Fruit fly (Drosophila melanogaster) whole organism, prepupa: ENCODE measurements around the gene Gyc89Da.

Experiments used
- Blimp-1 ChIP-seq: fragments of 200-800 bp; sonication (Bioruptor generic); optimal IDR thresholded peaks from 3 replicates; lab custom pipeline; 2017; ENCODE audit warnings: missing biosample characterization, missing genetic modification characterization, mild to moderate bottlenecking, moderate library complexity, missing genetic modification reagents
- CG10631 ChIP-seq: fragments of 200-800 bp; sonication (Bioruptor generic); optimal IDR thresholded peaks from 2 replicates; lab custom pipeline; 2016; ENCODE audit warnings: missing biosample characterization, missing genetic modification characterization
- CG11902 ChIP-seq: fragments of 200-800 bp; sonication (Bioruptor generic); optimal IDR thresholded peaks from 3 replicates; lab custom pipeline; 2016; ENCODE audit warnings: missing biosample characterization, missing genetic modification characterization
- CG15336 ChIP-seq: fragments of 200-800 bp; sonication (Bioruptor generic); IDR thresholded peaks from 2 replicates; pipeline ENCODE4 v1.3.6; 2022; ENCODE audit warnings: missing biosample characterization, missing genetic modification characterization
- CG1621 ChIP-seq: fragments of 200-800 bp; sonication (Bioruptor generic); optimal IDR thresholded peaks from 3 replicates; lab custom pipeline; 2018; ENCODE audit warnings: missing biosample characterization, mild to moderate bottlenecking, missing genetic modification characterization
- CG16779 ChIP-seq: fragments of 200-800 bp; sonication (Bioruptor generic); optimal IDR thresholded peaks from 3 replicates; lab custom pipeline; 2017; ENCODE audit warnings: missing biosample characterization, mild to moderate bottlenecking, missing genetic modification characterization
- CG3032 ChIP-seq: fragments of 200-800 bp; optimal IDR thresholded peaks from 2 replicates; lab custom pipeline; 2019; ENCODE audit warnings: missing biosample characterization, mild to moderate bottlenecking, missing genetic modification characterization, moderate library complexity
- CG32006 ChIP-seq: fragments of 200-800 bp; sonication (Bioruptor generic); optimal IDR thresholded peaks from 3 replicates; lab custom pipeline; 2017; ENCODE audit warnings: missing biosample characterization, mild to moderate bottlenecking, missing genetic modification characterization
- CG3919 ChIP-seq: fragments of 200-800 bp; sonication (Bioruptor generic); optimal IDR thresholded peaks from 3 replicates; lab custom pipeline; 2016; ENCODE audit warnings: missing biosample characterization, missing genetic modification characterization
- CG4318 ChIP-seq: fragments of 200-800 bp; sonication (Bioruptor generic); optimal IDR thresholded peaks from 3 replicates; lab custom pipeline; 2017; ENCODE audit warnings: missing biosample characterization, mild to moderate bottlenecking, missing genetic modification characterization
- CG6163 ChIP-seq: fragments of 200-800 bp; sonication (Bioruptor generic); IDR thresholded peaks from 3 replicates; pipeline ENCODE4 v1.3.6; 2022; ENCODE audit warnings: missing biosample characterization, missing genetic modification characterization
- CG6276 ChIP-seq: fragments of 200-800 bp; sonication (Bioruptor generic); optimal IDR thresholded peaks from 2 replicates; lab custom pipeline; 2017; ENCODE audit warnings: missing biosample characterization, mild to moderate bottlenecking, missing genetic modification characterization
- CG6792 ChIP-seq: fragments of 200-800 bp; sonication (Bioruptor generic); optimal IDR thresholded peaks from 3 replicates; lab custom pipeline; 2016; ENCODE audit warnings: missing biosample characterization, missing genetic modification characterization
- CG6808 ChIP-seq: fragments of 200-800 bp; sonication (Bioruptor generic); optimal IDR thresholded peaks from 3 replicates; lab custom pipeline; 2017; ENCODE audit warnings: missing biosample characterization, missing genetic modification characterization, mild to moderate bottlenecking, moderate library complexity, missing genetic modification reagents
- CG6854 ChIP-seq: fragments of 200-800 bp; sonication (Bioruptor generic); optimal IDR thresholded peaks from 2 replicates; lab custom pipeline; 2017; ENCODE audit warnings: missing biosample characterization, mild to moderate bottlenecking, missing genetic modification characterization
- CG7368 ChIP-seq: fragments of 200-800 bp; sonication (Bioruptor generic); optimal IDR thresholded peaks from 3 replicates; lab custom pipeline; 2016; ENCODE audit warnings: missing biosample characterization, missing genetic modification characterization
- CG8119 ChIP-seq: fragments of 200-800 bp; sonication (Bioruptor generic); IDR thresholded peaks from 3 replicates; pipeline ENCODE4 v1.3.6; 2022; ENCODE audit warnings: missing biosample characterization, missing genetic modification characterization
- CG8319 ChIP-seq: fragments of 200-800 bp; sonication (Bioruptor generic); optimal IDR thresholded peaks from 3 replicates; lab custom pipeline; 2016; ENCODE audit warnings: missing biosample characterization, missing genetic modification characterization
- CG8632 ChIP-seq: fragments of 200-800 bp; sonication (Bioruptor generic); optimal IDR thresholded peaks from 3 replicates; lab custom pipeline; 2016; ENCODE audit warnings: missing biosample characterization, missing genetic modification characterization
- CG9139 ChIP-seq: fragments of 200-800 bp; sonication (Bioruptor generic); optimal IDR thresholded peaks from 3 replicates; lab custom pipeline; 2017; ENCODE audit warnings: missing biosample characterization, mild to moderate bottlenecking, missing genetic modification characterization
- Eip75B ChIP-seq: fragments of 200-800 bp; sonication (Bioruptor generic); optimal IDR thresholded peaks from 3 replicates; lab custom pipeline; 2016; ENCODE audit warnings: missing biosample characterization, missing genetic modification characterization
- Eip78C ChIP-seq: fragments of 200-800 bp; sonication (Bioruptor generic); peaks from one replicate; lab custom pipeline; 2016; ENCODE audit warnings: missing biosample characterization, missing genetic modification characterization
- Ets21C ChIP-seq: fragments of 200-800 bp; sonication (Bioruptor generic); optimal IDR thresholded peaks from 3 replicates; lab custom pipeline; 2016; ENCODE audit warnings: missing biosample characterization, missing genetic modification characterization
- Ets96B ChIP-seq: fragments of 200-800 bp; optimal IDR thresholded peaks from 2 replicates; lab custom pipeline; 2019; ENCODE audit warnings: missing biosample characterization, mild to moderate bottlenecking, missing genetic modification characterization, moderate library complexity
- Gug ChIP-seq: fragments of 200-800 bp; sonication (Bioruptor generic); IDR thresholded peaks from 2 replicates; pipeline ENCODE4 v1.3.6; 2022; ENCODE audit warnings: missing biosample characterization, missing genetic modification characterization
- Hr39 ChIP-seq: fragments of 200-800 bp; sonication (Bioruptor generic); optimal IDR thresholded peaks from 2 replicates; lab custom pipeline; 2016; ENCODE audit warnings: missing biosample characterization, missing genetic modification characterization
- Lpt ChIP-seq: fragments of 200-800 bp; sonication (Bioruptor generic); optimal IDR thresholded peaks from 3 replicates; lab custom pipeline; 2016; ENCODE audit warnings: missing biosample characterization, missing genetic modification characterization
- Met ChIP-seq: fragments of 200-800 bp; sonication (Bioruptor generic); optimal IDR thresholded peaks from 3 replicates; lab custom pipeline; 2016; ENCODE audit warnings: missing biosample characterization, missing genetic modification characterization
- OdsH ChIP-seq: fragments of 200-800 bp; sonication (Bioruptor generic); optimal IDR thresholded peaks from 3 replicates; lab custom pipeline; 2016; ENCODE audit warnings: missing biosample characterization, missing genetic modification characterization
- Smox ChIP-seq: fragments of 200-800 bp; sonication (Bioruptor generic); optimal IDR thresholded peaks from 3 replicates; lab custom pipeline; 2016; ENCODE audit warnings: missing biosample characterization, missing genetic modification characterization
- Sox102F ChIP-seq: fragments of 200-800 bp; sonication (Bioruptor generic); optimal IDR thresholded peaks from 2 replicates; lab custom pipeline; 2016; ENCODE audit warnings: missing biosample characterization, mild to moderate bottlenecking, missing genetic modification characterization
- Sox14 ChIP-seq: fragments of 200-800 bp; sonication (Bioruptor generic); optimal IDR thresholded peaks from 3 replicates; lab custom pipeline; 2016; ENCODE audit warnings: missing biosample characterization, missing genetic modification characterization
- Sox15 ChIP-seq: fragments of 200-800 bp; sonication (Bioruptor generic); optimal IDR thresholded peaks from 3 replicates; lab custom pipeline; 2016; ENCODE audit warnings: missing biosample characterization, missing genetic modification characterization
- achi ChIP-seq: fragments of 200-800 bp; sonication (Bioruptor generic); optimal IDR thresholded peaks from 3 replicates; lab custom pipeline; 2016; ENCODE audit warnings: missing biosample characterization, missing genetic modification characterization
- acj6 ChIP-seq: fragments of 200-800 bp; sonication (Bioruptor generic); optimal IDR thresholded peaks from 3 replicates; lab custom pipeline; 2016; ENCODE audit warnings: missing biosample characterization, missing genetic modification characterization
- cyc ChIP-seq: fragments of 200-800 bp; sonication (Bioruptor generic); optimal IDR thresholded peaks from 3 replicates; lab custom pipeline; 2016; ENCODE audit warnings: missing biosample characterization, missing genetic modification characterization
- dac ChIP-seq: fragments of 200-800 bp; sonication (Bioruptor generic); optimal IDR thresholded peaks from 2 replicates; lab custom pipeline; 2017; ENCODE audit warnings: missing biosample characterization, mild to moderate bottlenecking, missing genetic modification characterization
- dsx ChIP-seq: fragments of 200-800 bp; optimal IDR thresholded peaks from 3 replicates; lab custom pipeline; 2019; ENCODE audit warnings: missing biosample characterization, mild to moderate bottlenecking, missing genetic modification characterization, moderate library complexity; ENCODE audit not compliant: poor library complexity, severe bottlenecking
- eg ChIP-seq: fragments of 200-800 bp; sonication (Bioruptor generic); IDR thresholded peaks from 3 replicates; pipeline ENCODE4 v1.3.6; 2022; ENCODE audit warnings: missing biosample characterization, missing genetic modification characterization
- esn ChIP-seq: fragments of 200-800 bp; sonication (Bioruptor generic); optimal IDR thresholded peaks from 2 replicates; lab custom pipeline; 2016; ENCODE audit warnings: missing biosample characterization, mild to moderate bottlenecking, missing genetic modification characterization, moderate library complexity
- fd59A ChIP-seq: fragments of 200-800 bp; sonication (Bioruptor generic); optimal IDR thresholded peaks from 2 replicates; lab custom pipeline; 2017; ENCODE audit warnings: missing biosample characterization, mild to moderate bottlenecking, missing genetic modification characterization, missing genetic modification reagents
- fd85E ChIP-seq: fragments of 200-800 bp; sonication (Bioruptor generic); optimal IDR thresholded peaks from 3 replicates; lab custom pipeline; 2016; ENCODE audit warnings: missing biosample characterization, missing genetic modification characterization
- net ChIP-seq: fragments of 200-800 bp; sonication (Bioruptor generic); optimal IDR thresholded peaks from 3 replicates; lab custom pipeline; 2016; ENCODE audit warnings: missing biosample characterization, missing genetic modification characterization
- pdm3 ChIP-seq: fragments of 200-800 bp; sonication (Bioruptor generic); optimal IDR thresholded peaks from 3 replicates; lab custom pipeline; 2016; ENCODE audit warnings: missing biosample characterization, missing genetic modification characterization
- spab ChIP-seq: fragments of 200-800 bp; sonication (Bioruptor generic); optimal IDR thresholded peaks from 2 replicates; lab custom pipeline; 2017; ENCODE audit warnings: missing biosample characterization, mild to moderate bottlenecking, missing genetic modification characterization, missing genetic modification reagents
- ss ChIP-seq, 2 experiments: fragments of 200-800 bp; sonication (Bioruptor generic); optimal IDR thresholded peaks; 2 replicates in 1 of 2; 3 replicates in 1 of 2; lab custom pipeline; 2017 to 2018; ENCODE audit warnings: mild to moderate bottlenecking in 2 of 2, missing biosample characterization in 2 of 2, missing genetic modification characterization in 2 of 2, moderate library complexity in 1 of 2
- topi ChIP-seq: fragments of 200-800 bp; sonication (Bioruptor generic); optimal IDR thresholded peaks from 3 replicates; lab custom pipeline; 2016; ENCODE audit warnings: missing biosample characterization, missing genetic modification characterization
- vri ChIP-seq: fragments of 200-800 bp; sonication (Bioruptor generic); optimal IDR thresholded peaks from 3 replicates; lab custom pipeline; 2016; ENCODE audit warnings: missing biosample characterization, mild to moderate bottlenecking, missing genetic modification characterization

Gene Gyc89Da

DNA sequence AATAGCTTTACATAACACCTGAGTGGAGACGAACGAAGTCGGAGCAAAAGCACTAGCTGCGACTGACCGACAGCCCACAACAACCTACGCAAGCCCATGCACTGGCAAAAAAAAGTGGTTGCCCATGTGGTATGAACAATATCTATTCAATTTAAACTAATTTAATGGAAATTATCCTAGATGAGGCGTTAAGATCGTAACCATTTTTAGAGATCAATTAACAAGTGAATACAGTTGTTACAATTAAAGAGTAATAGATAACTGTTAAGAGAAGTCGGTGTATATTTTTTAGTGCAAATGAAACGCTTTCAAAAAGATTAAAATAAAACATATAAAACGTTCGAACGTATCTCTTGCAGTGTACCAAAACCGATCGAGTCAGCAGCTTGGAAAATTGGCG, 23.8 kb downstream of the Gyc89Da start (continued):
- TF ChIP-seq CG16779 (tag; lab: Kevin White, UChicago) (peak; percentile 46), Sox14 (peak; percentile 78), CG6163 (GFP tag; lab: Robert Waterston, UW) (peak; percentile 69), CG6808 (GFP tag; lab: Kevin White, UChicago) (peak; percentile 45), Blimp-1 (GFP tag; lab: Kevin White, UChicago) (no peak), Met (GFP tag; lab: Kevin White, UChicago) (peak; percentile 36), Ets21C (GFP tag; lab: Kevin White, UChicago) (no peak), achi (peak; percentile 75), Gug (GFP tag; lab: Robert Waterston, UW) (peak; percentile 68), Sox15 (GFP tag; lab: Kevin White, UChicago) (no peak), cyc (peak; percentile 23)

dm6 chr3R:16497379-16497778, 25.0 kb downstream of the Gyc89Da start:
- TF ChIP-seq CG11902 (GFP tag; lab: Kevin White, UChicago) (peak; percentile 35), Lpt (peak; percentile 26), CG6276 (peak; percentile 65), Sox102F (GFP tag; lab: Kevin White, UChicago) (peak; percentile 56), cyc (peak; percentile 78), CG6808 (GFP tag; lab: Kevin White, UChicago) (peak; percentile 20), CG15336 (peak; percentile 76), CG16779 (tag; lab: Kevin White, UChicago) (peak; percentile 15), Met (GFP tag; lab: Kevin White, UChicago) (peak; percentile 77), ss (GFP tag; optimal IDR thresholded peaks at IDR 0.05; lab: Kevin White, UChicago) (peak in 1 of 2 experiments; percentile 3), CG8119 (GFP tag; lab: Robert Waterston, UW) (peak; percentile 74; the same call in 2 of the 3 replicates), CG8632 (peak; percentile 67), Ets96B (tag; lab: Kevin White, UChicago) (peak; percentile 60), Eip75B (GFP tag; lab: Kevin White, UChicago) (peak; percentile 66), topi (GFP tag; lab: Kevin White, UChicago) (peak; percentile 61), CG3032 (tag; lab: Kevin White, UChicago) (peak; percentile 76), Sox14 (peak; percentile 59), CG4318 (GFP tag; lab: Kevin White, UChicago) (peak; percentile 16), achi (peak; percentile 69), CG7368 (GFP tag; lab: Kevin White, UChicago) (peak; percentile 34), Hr39 (GFP tag; lab: Kevin White, UChicago) (peak; percentile 71), Gug (GFP tag; lab: Robert Waterston, UW) (peak; percentile 65), Sox15 (GFP tag; lab: Kevin White, UChicago) (peak; percentile 22), dsx (peak; percentile 39), CG32006 (GFP tag; lab: Kevin White, UChicago) (peak; percentile 72), CG1621 (tag; lab: Kevin White, UChicago) (peak; percentile 60), Eip78C (GFP tag; lab: Kevin White, UChicago) (peak; percentile 93), vri (no peak), Blimp-1 (GFP tag; lab: Kevin White, UChicago) (no peak), CG6163 (GFP tag; lab: Robert Waterston, UW) (peak; percentile 87), CG6854 (no peak), OdsH (peak; percentile 74), CG8319 (GFP tag; lab: Kevin White, UChicago) (peak; percentile 44), fd59A (GFP tag; lab: Kevin White, UChicago) (peak; percentile 30), CG9139 (peak; percentile 11), CG6792 (GFP tag; lab: Kevin White, UChicago) (peak; percentile 58), Smox (GFP tag; lab: Kevin White, UChicago) (peak; percentile 56), fd85E (no peak), eg (GFP tag; lab: Robert Waterston, UW) (peak; percentile 90), CG3919 (GFP tag; lab: Kevin White, UChicago) (peak; percentile 80), CG10631 (GFP tag; lab: Kevin White, UChicago) (peak; percentile 70), spab (GFP tag; lab: Kevin White, UChicago) (peak; percentile 31), acj6 (GFP tag; lab: Kevin White, UChicago) (peak; percentile 61), pdm3 (GFP tag; lab: Kevin White, UChicago) (peak; percentile 70), dac (GFP tag; lab: Kevin White, UChicago) (peak; percentile 49), net (peak; percentile 70), esn (GFP tag; lab: Kevin White, UChicago) (peak; percentile 78)
